Worm (Caenorhabditis elegans): ENCODE data around the gene sre-47.

DNA sequence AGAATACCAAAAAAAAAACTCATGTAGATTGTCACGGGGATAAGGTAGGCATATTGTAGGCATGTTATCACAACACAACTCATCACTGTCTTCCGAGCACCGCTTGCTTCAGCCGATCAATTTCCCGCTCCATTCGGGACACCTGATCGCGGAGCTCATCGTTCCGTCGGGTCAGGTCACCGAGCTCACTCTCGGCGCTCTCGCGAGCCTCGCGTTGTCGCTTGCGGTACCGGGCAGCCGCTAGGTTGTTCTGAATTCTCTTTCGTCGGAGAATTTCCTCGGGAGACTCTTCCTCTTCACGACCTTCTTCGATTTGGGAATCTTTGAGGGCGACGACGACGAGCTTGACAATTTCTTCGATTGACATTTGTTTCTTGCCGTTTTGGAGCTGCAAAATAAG, 32.5 kb downstream of the sre-47 start:
- TF ChIP-seq akir-1 (GFP tag; optimal IDR thresholded peaks at IDR 0.05): no peak
- TF ChIP-seq hlh-26 (GFP tag; conservative IDR thresholded peaks at IDR 0.05): no peak
- no peak for TF ChIP-seq sptf-2 (GFP tag; optimal IDR thresholded peaks at IDR 0.05)
- TF ChIP-seq nfyb-1 (GFP tag; IDR thresholded peaks at IDR 0.05): no peak
- TF ChIP-seq aptf-3 (GFP tag; IDR thresholded peaks at IDR 0.05): no peak
- TF ChIP-seq Y56A3A.18 (GFP tag; IDR thresholded peaks at IDR 0.05): no peak
- TF ChIP-seq efl-1 (GFP tag; optimal IDR thresholded peaks at IDR 0.05): no peak
- no peak for TF ChIP-seq snpc-4 (GFP tag; optimal IDR thresholded peaks at IDR 0.05)
- no peak for TF ChIP-seq snpc-4 (tag; optimal IDR thresholded peaks at IDR 0.05)
- no peak for TF ChIP-seq snpc-1.1 (tag; optimal IDR thresholded peaks at IDR 0.05; ENCODE audit: insufficient read depth)
- no peak for TF ChIP-seq pha-4 (tag; optimal IDR thresholded peaks at IDR 0.05)
